Worm (Caenorhabditis elegans): ENCODE results near the gene pfas-1.

Gene pfas-1

DNA sequence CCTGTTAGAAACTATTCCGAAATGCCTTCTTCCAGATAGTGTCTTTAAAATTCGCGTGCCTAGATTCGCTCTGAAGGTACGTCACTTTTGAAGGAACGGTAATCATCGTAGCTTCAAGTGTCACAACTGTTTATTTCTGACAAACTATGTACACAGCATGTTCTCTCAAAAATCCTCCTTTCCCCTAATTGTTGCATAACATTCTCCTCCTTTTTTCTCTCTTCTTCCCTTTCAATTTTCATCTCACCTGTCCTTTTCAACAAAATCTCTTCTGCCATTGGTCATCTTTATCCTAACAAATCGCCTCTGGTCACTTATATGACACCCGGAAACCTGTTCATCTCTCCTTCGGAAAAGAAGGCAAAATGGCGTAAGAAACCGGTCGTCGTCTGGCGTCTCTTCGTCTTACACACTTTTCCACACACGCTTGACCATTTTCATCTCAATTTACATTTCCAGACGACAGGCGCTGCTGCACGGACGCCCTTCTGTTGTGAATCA lies 27.0 kb downstream of the pfas-1 start, which contains the start of gene lips-3:
Gene lips-3 (plus strand): TSS at position 458 of the 501 bp plus-strand sequence.
- peak; percentile 7 for TF ChIP-seq unc-62 (GFP tag; optimal IDR thresholded peaks at IDR 0.05)
- TF ChIP-seq sem-2 (GFP tag; optimal IDR thresholded peaks at IDR 0.05), result no peak
- no peak for TF ChIP-seq mls-2 (tag; optimal IDR thresholded peaks at IDR 0.05)

DNA sequence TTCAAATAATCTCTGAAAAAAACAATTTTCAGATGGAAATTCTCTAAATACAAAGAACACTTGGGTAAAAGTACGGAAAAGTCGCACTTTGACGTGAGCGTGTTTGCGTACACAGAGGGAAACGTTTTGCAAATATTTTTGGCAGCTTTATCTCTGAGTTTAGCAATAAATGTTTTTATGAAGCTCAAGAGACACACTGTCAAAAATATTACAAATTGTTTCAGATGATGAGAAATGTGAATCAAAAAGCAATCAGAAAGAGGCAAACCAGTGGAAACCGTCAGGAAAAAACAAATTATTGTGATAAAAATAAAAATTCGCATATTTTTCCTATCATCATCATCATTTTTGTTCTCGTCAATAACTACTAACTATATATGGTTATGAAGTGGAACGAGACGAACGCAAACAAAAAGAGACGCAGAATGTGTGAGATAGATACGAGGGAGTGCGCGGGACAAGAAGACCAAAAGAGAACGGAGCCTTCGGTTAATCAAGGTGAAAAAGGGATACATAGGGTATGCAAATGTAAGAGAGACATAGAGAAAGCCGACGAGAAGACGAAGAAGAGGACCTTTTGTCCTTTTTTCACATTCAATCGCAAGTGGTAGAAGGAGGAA lies 30.7 kb downstream of the pfas-1 start, which contains the start of gene sel-2:
Gene sel-2 (minus strand): TSS at position 51 of the 620 bp plus-strand sequence.
- TF ChIP-seq unc-62 (GFP tag; optimal IDR thresholded peaks at IDR 0.05) (no peak), flh-1 (GFP tag; optimal IDR thresholded peaks at IDR 0.05) (no peak), elt-1 (tag; optimal IDR thresholded peaks at IDR 0.05; ENCODE audit: borderline replicate concordance, insufficient read depth) (no peak), pha-4 (tag; optimal IDR thresholded peaks at IDR 0.05) (peak; percentile 57), ceh-43 (GFP tag; optimal IDR thresholded peaks at IDR 0.05) (no peak), mab-5 (tag; optimal IDR thresholded peaks at IDR 0.05) (no peak), nhr-237 (tag; optimal IDR thresholded peaks at IDR 0.05) (no peak), blmp-1 (tag; optimal IDR thresholded peaks at IDR 0.05) (no peak), nhr-2 (tag; optimal IDR thresholded peaks at IDR 0.05) (peak; percentile 62), elt-3 (tag; optimal IDR thresholded peaks at IDR 0.05) (no peak), nhr-28 (tag; optimal IDR thresholded peaks at IDR 0.05) (no peak), cnd-1 (tag; optimal IDR thresholded peaks at IDR 0.05) (peak; percentile 9), snpc-4 (tag; optimal IDR thresholded peaks at IDR 0.05) (no peak), ztf-11 (tag; optimal IDR thresholded peaks at IDR 0.05) (no peak), mls-2 (tag; optimal IDR thresholded peaks at IDR 0.05) (no peak), ceh-83 (GFP tag; optimal IDR thresholded peaks at IDR 0.05) (no peak), lin-32 (GFP tag; optimal IDR thresholded peaks at IDR 0.05) (no peak), ceh-39 (tag; optimal IDR thresholded peaks at IDR 0.05) (no peak), nhr-12 (tag; optimal IDR thresholded peaks at IDR 0.05) (no peak), sptf-1 (tag; optimal IDR thresholded peaks at IDR 0.05) (peak; percentile 39), unc-39 (tag; optimal IDR thresholded peaks at IDR 0.05) (no peak), lin-13 (tag; optimal IDR thresholded peaks at IDR 0.05) (no peak), mep-1 (tag; optimal IDR thresholded peaks at IDR 0.05) (no peak), bed-3 (GFP tag; optimal IDR thresholded peaks at IDR 0.05) (no peak), nhr-76 (tag; optimal IDR thresholded peaks at IDR 0.05) (no peak), unc-120 (tag; optimal IDR thresholded peaks at IDR 0.05; ENCODE audit: poor library complexity, severe bottlenecking) (peak; percentile 80), ham-2 (GFP tag; optimal IDR thresholded peaks at IDR 0.05) (no peak), zip-8 (tag; optimal IDR thresholded peaks at IDR 0.05) (no peak), drap-1 (GFP tag; optimal IDR thresholded peaks at IDR 0.05) (no peak), lsy-2 (tag; optimal IDR thresholded peaks at IDR 0.05) (no peak), sem-2 (GFP tag; optimal IDR thresholded peaks at IDR 0.05) (no peak), ces-1 (GFP tag; optimal IDR thresholded peaks at IDR 0.05) (peak; percentile 69), hlh-1 (tag; optimal IDR thresholded peaks at IDR 0.05) (no peak), tbx-8 (GFP tag; optimal IDR thresholded peaks at IDR 0.05) (no peak), M03D4.4 (tag; optimal IDR thresholded peaks at IDR 0.05) (no peak)

DNA sequence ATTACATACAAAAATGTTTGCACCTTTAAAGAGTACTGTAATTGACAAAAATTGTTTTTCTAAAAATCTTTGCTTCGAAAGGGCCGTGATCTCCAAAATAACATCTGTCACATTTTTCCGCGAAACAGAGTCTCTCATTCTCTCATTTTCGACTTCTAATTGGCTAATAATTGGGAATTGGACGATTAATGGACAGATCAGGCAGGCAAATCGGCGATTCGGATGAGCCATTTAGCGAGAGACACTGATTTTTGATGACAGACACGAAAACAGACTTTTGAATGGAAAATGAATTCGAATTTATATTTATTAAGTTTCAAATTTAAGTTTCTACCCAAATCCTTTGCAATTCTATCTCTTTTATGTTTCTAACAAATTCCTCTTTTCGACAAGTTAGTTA lies 39.3 kb downstream of the pfas-1 start:
- TF ChIP-seq lsy-2 (tag; optimal IDR thresholded peaks at IDR 0.05) (no peak), snpc-4 (tag; optimal IDR thresholded peaks at IDR 0.05) (no peak), flh-1 (GFP tag; optimal IDR thresholded peaks at IDR 0.05) (no peak), mls-2 (tag; optimal IDR thresholded peaks at IDR 0.05) (no peak), tbx-8 (GFP tag; optimal IDR thresholded peaks at IDR 0.05) (no peak), drap-1 (GFP tag; optimal IDR thresholded peaks at IDR 0.05) (no peak), nhr-237 (tag; optimal IDR thresholded peaks at IDR 0.05) (no peak)

DNA sequence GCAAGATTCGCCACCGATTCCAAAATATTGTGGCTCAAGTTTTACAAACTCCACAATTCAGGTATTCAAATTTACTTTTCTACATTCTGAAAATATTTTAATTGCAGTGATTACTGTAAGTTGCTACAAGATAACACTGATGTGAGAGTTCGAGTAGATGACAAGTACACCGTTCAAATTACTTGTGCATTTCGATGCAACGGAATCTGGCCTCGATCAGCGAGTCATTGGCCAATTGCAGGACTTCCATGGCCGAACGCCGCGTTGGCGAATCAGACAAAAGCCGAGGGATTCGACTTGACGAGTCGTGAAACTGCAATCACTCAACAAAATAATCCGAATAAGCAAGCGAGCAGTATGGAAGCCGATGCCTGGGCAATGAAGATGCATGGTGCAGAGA lies 41.8 kb downstream of the pfas-1 start:
- no peak for TF ChIP-seq sem-2 (GFP tag; optimal IDR thresholded peaks at IDR 0.05)
- no peak for TF ChIP-seq nhr-28 (tag; optimal IDR thresholded peaks at IDR 0.05)
- TF ChIP-seq flh-1 (GFP tag; optimal IDR thresholded peaks at IDR 0.05), result no peak
- TF ChIP-seq pha-4 (tag; optimal IDR thresholded peaks at IDR 0.05), result no peak
- no peak for TF ChIP-seq ces-1 (GFP tag; optimal IDR thresholded peaks at IDR 0.05)
- no peak for TF ChIP-seq lin-32 (GFP tag; optimal IDR thresholded peaks at IDR 0.05)
- no peak for TF ChIP-seq unc-39 (tag; optimal IDR thresholded peaks at IDR 0.05)
- TF ChIP-seq cnd-1 (tag; optimal IDR thresholded peaks at IDR 0.05), result no peak
- no peak for TF ChIP-seq zip-8 (tag; optimal IDR thresholded peaks at IDR 0.05)
- TF ChIP-seq nhr-237 (tag; optimal IDR thresholded peaks at IDR 0.05), result no peak
- TF ChIP-seq elt-1 (tag; optimal IDR thresholded peaks at IDR 0.05; ENCODE audit: borderline replicate concordance, insufficient read depth), result no peak
- TF ChIP-seq drap-1 (GFP tag; optimal IDR thresholded peaks at IDR 0.05), result no peak
- no peak for TF ChIP-seq nhr-12 (tag; optimal IDR thresholded peaks at IDR 0.05)
- TF ChIP-seq tbx-8 (GFP tag; optimal IDR thresholded peaks at IDR 0.05), result no peak
- no peak for TF ChIP-seq elt-3 (tag; optimal IDR thresholded peaks at IDR 0.05)
- no peak for TF ChIP-seq sptf-1 (tag; optimal IDR thresholded peaks at IDR 0.05)

Data from whole organism, mixed stage, embryonic.